Worm (Caenorhabditis elegans) whole organism, mixed stage, embryonic: Measurements from ENCODE around the gene clec-38.

ENCODE experiments used
- M03D4.4 ChIP-seq: sonication (generic microtip); optimal IDR thresholded peaks from 2 replicates; lab custom pipeline; 2017; ENCODE audit warnings: mild to moderate bottlenecking, missing genetic modification characterization, missing compliant biosample characterization
- bed-3 ChIP-seq: fragments of 200-800 bp; sonication (Bioruptor generic); optimal IDR thresholded peaks from 3 replicates; lab custom pipeline; 2018; ENCODE audit warnings: mild to moderate bottlenecking, missing genetic modification characterization, moderate library complexity, missing compliant biosample characterization
- ceh-39 ChIP-seq: fragments of 150-350 bp; optimal IDR thresholded peaks from 2 replicates; lab custom pipeline; 2014; ENCODE audit warnings: missing biosample characterization, missing genetic modification characterization
- ceh-83 ChIP-seq: fragments of 200-800 bp; sonication (Bioruptor generic); optimal IDR thresholded peaks from 2 replicates; lab custom pipeline; 2018; ENCODE audit warnings: mild to moderate bottlenecking, missing genetic modification characterization, missing compliant biosample characterization
- ces-1 ChIP-seq: fragments of 150-350 bp; optimal IDR thresholded peaks from 2 replicates; lab custom pipeline; 2014; ENCODE audit warnings: missing biosample characterization, missing genetic modification reagents, missing genetic modification characterization
- cnd-1 ChIP-seq: fragments of 200-800 bp; sonication (Bioruptor generic); optimal IDR thresholded peaks from 2 replicates; lab custom pipeline; 2018; ENCODE audit warnings: mild to moderate bottlenecking, missing genetic modification characterization, missing compliant biosample characterization
- drap-1 ChIP-seq: fragments of 200-800 bp; sonication (Bioruptor generic); optimal IDR thresholded peaks from 3 replicates; lab custom pipeline; 2018; ENCODE audit warnings: mild to moderate bottlenecking, missing genetic modification characterization, missing compliant biosample characterization
- elt-1 ChIP-seq: sonication (generic microtip); optimal IDR thresholded peaks from 2 replicates; lab custom pipeline; 2017; ENCODE audit warnings: missing genetic modification characterization, mild to moderate bottlenecking, missing compliant biosample characterization, antibody characterized with exemption, moderate library complexity, borderline replicate concordance; ENCODE audit not compliant: insufficient read depth
- elt-3 ChIP-seq: fragments of 150-350 bp; optimal IDR thresholded peaks from 2 replicates; lab custom pipeline; 2014; ENCODE audit warnings: missing biosample characterization, missing genetic modification characterization
- flh-1 ChIP-seq: fragments of 200-800 bp; sonication (Bioruptor generic); optimal IDR thresholded peaks from 2 replicates; lab custom pipeline; 2018; ENCODE audit warnings: mild to moderate bottlenecking, missing genetic modification characterization, moderate library complexity, missing compliant biosample characterization
- ham-2 ChIP-seq: fragments of 200-800 bp; sonication (Bioruptor generic); optimal IDR thresholded peaks from 2 replicates; lab custom pipeline; 2018; ENCODE audit warnings: mild to moderate bottlenecking, missing genetic modification characterization, missing compliant biosample characterization
- lin-13 ChIP-seq: fragments of 150-350 bp; optimal IDR thresholded peaks from 2 replicates; lab custom pipeline; 2014; ENCODE audit warnings: missing biosample characterization, missing genetic modification characterization
- lin-32 ChIP-seq: fragments of 200-800 bp; sonication (Bioruptor generic); optimal IDR thresholded peaks from 2 replicates; lab custom pipeline; 2018; ENCODE audit warnings: mild to moderate bottlenecking, missing genetic modification characterization, missing compliant biosample characterization
- lsy-2 ChIP-seq: fragments of 150-350 bp; optimal IDR thresholded peaks from 2 replicates; lab custom pipeline; 2014; ENCODE audit warnings: missing biosample characterization, missing genetic modification characterization
- mab-5 ChIP-seq: fragments of 150-350 bp; optimal IDR thresholded peaks from 2 replicates; lab custom pipeline; 2014; ENCODE audit warnings: missing biosample characterization, missing genetic modification characterization
- mep-1 ChIP-seq: fragments of 150-350 bp; optimal IDR thresholded peaks from 2 replicates; lab custom pipeline; 2017; ENCODE audit warnings: missing biosample characterization, missing genetic modification reagents, missing genetic modification characterization, inconsistent platforms
- mls-2 ChIP-seq: sonication (generic microtip); optimal IDR thresholded peaks from 2 replicates; lab custom pipeline; 2016; ENCODE audit warnings: mild to moderate bottlenecking, missing genetic modification characterization, moderate library complexity, missing compliant biosample characterization
- nhr-12 ChIP-seq: fragments of 150-350 bp; optimal IDR thresholded peaks from 2 replicates; lab custom pipeline; 2014; ENCODE audit warnings: missing biosample characterization, missing genetic modification characterization
- nhr-2 ChIP-seq: fragments of 150-350 bp; optimal IDR thresholded peaks from 2 replicates; lab custom pipeline; 2014; ENCODE audit warnings: missing biosample characterization, missing genetic modification characterization
- nhr-237 ChIP-seq: fragments of 150-350 bp; optimal IDR thresholded peaks from 2 replicates; lab custom pipeline; 2014; ENCODE audit warnings: missing biosample characterization, missing genetic modification characterization
- nhr-28 ChIP-seq: fragments of 150-350 bp; optimal IDR thresholded peaks from 2 replicates; lab custom pipeline; 2014; ENCODE audit warnings: missing biosample characterization, missing genetic modification characterization
- nhr-76 ChIP-seq: sonication (generic microtip); optimal IDR thresholded peaks from 2 replicates; lab custom pipeline; 2017; ENCODE audit warnings: missing biosample characterization, missing genetic modification characterization
- sem-2 ChIP-seq: fragments of 200-800 bp; sonication (Bioruptor generic); optimal IDR thresholded peaks from 2 replicates; lab custom pipeline; 2018; ENCODE audit warnings: mild to moderate bottlenecking, missing genetic modification characterization, missing compliant biosample characterization
- snpc-4 ChIP-seq: fragments of 150-350 bp; optimal IDR thresholded peaks from 2 replicates; lab custom pipeline; 2014; ENCODE audit warnings: missing biosample characterization, missing genetic modification characterization
- sptf-1 ChIP-seq: sonication (generic microtip); optimal IDR thresholded peaks from 2 replicates; lab custom pipeline; 2017; ENCODE audit warnings: mild to moderate bottlenecking, missing genetic modification characterization, moderate library complexity, missing compliant biosample characterization
- tbx-8 ChIP-seq: fragments of 200-800 bp; sonication (Bioruptor generic); optimal IDR thresholded peaks from 2 replicates; lab custom pipeline; 2018; ENCODE audit warnings: mild to moderate bottlenecking, missing genetic modification characterization, moderate library complexity, missing compliant biosample characterization
- unc-120 ChIP-seq: sonication (generic microtip); optimal IDR thresholded peaks from 2 replicates; lab custom pipeline; 2017; ENCODE audit warnings: missing genetic modification characterization, missing compliant biosample characterization; ENCODE audit not compliant: poor library complexity, severe bottlenecking
- unc-39 ChIP-seq: fragments of 150-350 bp; optimal IDR thresholded peaks from 2 replicates; lab custom pipeline; 2014; ENCODE audit warnings: missing biosample characterization, missing genetic modification characterization
- unc-62 ChIP-seq: fragments of 150-350 bp; optimal IDR thresholded peaks from 2 replicates; lab custom pipeline; 2014; ENCODE audit warnings: missing biosample characterization, missing genetic modification reagents, missing genetic modification characterization
- zip-8 ChIP-seq: fragments of 150-350 bp; optimal IDR thresholded peaks from 2 replicates; lab custom pipeline; 2014; ENCODE audit warnings: missing biosample characterization, missing genetic modification characterization
- ztf-11 ChIP-seq: fragments of 150-350 bp; optimal IDR thresholded peaks from 2 replicates; lab custom pipeline; 2014; ENCODE audit warnings: missing biosample characterization, missing genetic modification characterization

The clec-38 gene

ce11 chrV:16735518-16735917 is at the start of gene clec-38, which contains the start of gene clec-34:
Gene clec-38, minus strand, starts transcription at chrV:16735618.
Gene clec-34, plus strand, starts transcription at chrV:16735765.
- TF ChIP-seq unc-39 (no peak), ham-2 (GFP tag; lab: Kevin White, UChicago) (no peak)

- TF ChIP-seq ham-2 (GFP tag; lab: Kevin White, UChicago) (no peak), tbx-8 (no peak), nhr-12 (tag; lab: Kevin White, UChicago) (no peak), unc-62 (no peak), nhr-237 (tag; lab: Kevin White, UChicago) (no peak), ceh-39 (no peak), snpc-4 (no peak), nhr-28 (tag; lab: Kevin White, UChicago) (no peak), drap-1 (no peak)
- TF ChIP-seq, all 35 proteins: peak for 0
Observed at ce11 chrV:16784806-16785205, 49.4 kb upstream of the clec-38 start.

ce11 chrV:16781974-16782373 is 46.6 kb upstream of the clec-38 start:
- TF ChIP-seq nhr-12 (tag; lab: Kevin White, UChicago) = no peak
- no peak for TF ChIP-seq ceh-39
- no peak for TF ChIP-seq lsy-2
- TF ChIP-seq, all 35 proteins: peak for 0

- TF ChIP-seq mls-2 = no peak
- TF ChIP-seq mep-1 = no peak
- no peak for TF ChIP-seq nhr-76 (tag; lab: Kevin White, UChicago)
- TF ChIP-seq mab-5 (tag; lab: Kevin White, UChicago) = no peak
- no peak for TF ChIP-seq drap-1
- TF ChIP-seq cnd-1 (tag; lab: Kevin White, UChicago) = no peak
- TF ChIP-seq ceh-83 (GFP tag; lab: Kevin White, UChicago) = no peak
- TF ChIP-seq ceh-39 = no peak
- no peak for TF ChIP-seq elt-3 (tag; lab: Kevin White, UChicago)
- no peak for TF ChIP-seq lin-32 (GFP tag; lab: Kevin White, UChicago)
- TF ChIP-seq unc-39 = no peak
- no peak for TF ChIP-seq M03D4.4
- TF ChIP-seq unc-62 = no peak
- TF ChIP-seq ham-2 (GFP tag; lab: Kevin White, UChicago) = no peak
- no peak for TF ChIP-seq ces-1 (GFP tag; lab: Kevin White, UChicago)
- no peak for TF ChIP-seq bed-3 (GFP tag; lab: Kevin White, UChicago)
- no peak for TF ChIP-seq zip-8 (tag; lab: Kevin White, UChicago)
- no peak for TF ChIP-seq nhr-2 (tag; lab: Kevin White, UChicago)
- no peak for TF ChIP-seq sem-2 (GFP tag; lab: Kevin White, UChicago)
- no peak for TF ChIP-seq lsy-2
Observed at ce11 chrV:16780554-16780953, 45.1 kb upstream of the clec-38 start.

ce11 chrV:16779971-16780370 is 44.6 kb upstream of the clec-38 start:
- no peak for TF ChIP-seq lsy-2
- no peak for TF ChIP-seq ztf-11
- no peak for TF ChIP-seq sptf-1 (tag; lab: Kevin White, UChicago)
- no peak for TF ChIP-seq mls-2
- no peak for TF ChIP-seq flh-1 (GFP tag; lab: Kevin White, UChicago)
- TF ChIP-seq sem-2 (GFP tag; lab: Kevin White, UChicago) = no peak
- no peak for TF ChIP-seq unc-120 (tag; lab: Kevin White, UChicago)
- no peak for TF ChIP-seq nhr-76 (tag; lab: Kevin White, UChicago)
- no peak for TF ChIP-seq lin-13 (tag; lab: Kevin White, UChicago)
- TF ChIP-seq unc-62 = no peak
- no peak for TF ChIP-seq ceh-39
- no peak for TF ChIP-seq nhr-237 (tag; lab: Kevin White, UChicago)

ce11 chrV:16779281-16779597 is 43.8 kb upstream of the clec-38 start:
- TF ChIP-seq elt-1 (tag; lab: Kevin White, UChicago) (no peak), mls-2 (no peak), bed-3 (GFP tag; lab: Kevin White, UChicago) (no peak), tbx-8 (no peak), unc-39 (no peak), nhr-76 (tag; lab: Kevin White, UChicago) (no peak), drap-1 (no peak), flh-1 (GFP tag; lab: Kevin White, UChicago) (no peak), zip-8 (tag; lab: Kevin White, UChicago) (no peak)
- TF ChIP-seq, all 35 proteins: peak for 0
